Worm (Caenorhabditis elegans) whole organism, L2 larva: ENCODE results near the gene F23A7.8.

Source experiments
- crh-2 ChIP-seq: sonication (generic microtip); optimal IDR thresholded peaks from 2 replicates; lab custom pipeline; 2017; ENCODE audit warnings: missing biosample characterization, missing genetic modification characterization
- mdl-1 ChIP-seq, 2 experiments: fragments of 150-350 bp in 1 of 2; sonication (generic microtip) in 1 of 2; optimal IDR thresholded peaks; 2 replicates each; lab custom pipeline; 2017; ENCODE audit warnings: missing biosample characterization in 2 of 2, missing genetic modification characterization in 2 of 2
- nhr-12 ChIP-seq: fragments of 150-350 bp; optimal IDR thresholded peaks from 2 replicates; lab custom pipeline; 2014; ENCODE audit warnings: missing biosample characterization, missing genetic modification characterization
- skn-1 ChIP-seq: sonication (generic microtip); optimal IDR thresholded peaks from 2 replicates; lab custom pipeline; 2017; ENCODE audit warnings: missing biosample characterization, missing genetic modification characterization
- ztf-1 ChIP-seq: fragments of 200-800 bp; sonication (Bioruptor generic); conservative IDR thresholded peaks from 2 replicates; pipeline ENCODE4 v1.3.6; 2022; ENCODE audit warnings: missing genetic modification characterization, missing compliant biosample characterization
- ztf-4 ChIP-seq: fragments of 150-350 bp; optimal IDR thresholded peaks from 2 replicates; lab custom pipeline; 2014; ENCODE audit warnings: missing biosample characterization, missing genetic modification characterization

DNA sequence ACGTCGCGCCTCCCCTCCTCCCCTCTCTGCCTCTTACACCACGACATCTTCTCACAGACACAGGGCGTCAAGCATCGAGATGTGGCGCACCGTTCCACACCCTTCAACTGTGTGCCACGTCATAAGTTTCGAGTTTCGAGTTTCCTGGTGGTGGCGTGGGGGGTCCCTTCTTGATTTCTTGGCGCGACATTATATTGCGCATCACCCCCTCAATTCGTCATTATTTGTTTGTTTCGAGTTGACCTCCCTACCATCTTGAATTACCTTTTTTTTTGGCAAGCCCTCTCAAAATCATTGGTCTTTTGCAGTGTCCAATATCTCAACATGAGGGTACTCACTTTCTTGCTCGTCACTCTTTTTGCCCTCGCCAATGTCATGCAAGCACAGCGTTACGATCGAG, 29.1 kb upstream of the F23A7.8 start, which contains the start of gene nlp-67:
- TF ChIP-seq ztf-4 (no peak), crh-2 (tag; lab: Kevin White, UChicago) (no peak), nhr-12 (tag; lab: Kevin White, UChicago) (no peak), ztf-1 (GFP tag; lab: Robert Waterston, UW) (no peak), mdl-1 (tag; optimal IDR thresholded peaks at IDR 0.05; lab: Kevin White, UChicago) (no peak), skn-1 (tag; lab: Kevin White, UChicago) (no peak)
